Fruit fly (Drosophila melanogaster) whole organism, embryonic: ENCODE data around the gene CheB38b.

Experiments
- ATbp ChIP-seq: fragments of 200-800 bp; sonication (Bioruptor generic); optimal IDR thresholded peaks from 2 replicates; lab custom pipeline; 2017; ENCODE audit warnings: missing biosample characterization, mild to moderate bottlenecking, missing genetic modification characterization, missing genetic modification reagents
- Atf-2 ChIP-seq: fragments of 200-800 bp; sonication (Bioruptor generic); optimal IDR thresholded peaks from 2 replicates; lab custom pipeline; 2016; ENCODE audit warnings: missing biosample characterization, missing genetic modification characterization
- CG11085 ChIP-seq: fragments of 200-800 bp; sonication (Bioruptor generic); IDR thresholded peaks from 2 replicates; pipeline ENCODE4 v1.3.6; 2022; ENCODE audit warnings: missing biosample characterization, missing genetic modification characterization
- CG11723 ChIP-seq: fragments of 200-800 bp; sonication (Bioruptor generic); optimal IDR thresholded peaks from 2 replicates; lab custom pipeline; 2017; ENCODE audit warnings: missing biosample characterization, mild to moderate bottlenecking, missing genetic modification characterization
- CG13287 ChIP-seq: fragments of 200-800 bp; sonication (Bioruptor generic); IDR thresholded peaks from 2 replicates; pipeline ENCODE4 v1.3.6; 2022; ENCODE audit warnings: missing biosample characterization, missing genetic modification characterization; ENCODE audit not compliant: partially characterized antibody
- CG15479 ChIP-seq: fragments of 200-800 bp; sonication (Bioruptor generic); optimal IDR thresholded peaks from 3 replicates; lab custom pipeline; 2019; ENCODE audit warnings: missing biosample characterization, mild to moderate bottlenecking, missing genetic modification characterization, moderate library complexity
- CG1602 ChIP-seq: fragments of 200-800 bp; sonication (Bioruptor generic); optimal IDR thresholded peaks from 3 replicates; lab custom pipeline; 2016; ENCODE audit warnings: missing biosample characterization, missing genetic modification characterization
- CG1647 ChIP-seq: fragments of 200-800 bp; sonication (Bioruptor generic); optimal IDR thresholded peaks from 3 replicates; lab custom pipeline; 2016; ENCODE audit warnings: missing biosample characterization, missing genetic modification characterization
- CG17612 ChIP-seq: fragments of 200-800 bp; sonication (Bioruptor generic); IDR thresholded peaks from 2 replicates; pipeline ENCODE4 v1.3.6; 2022; ENCODE audit warnings: missing biosample characterization, missing genetic modification characterization
- CG17912 ChIP-seq: fragments of 200-800 bp; sonication (Bioruptor generic); optimal IDR thresholded peaks from 2 replicates; lab custom pipeline; 2018; ENCODE audit warnings: missing biosample characterization, mild to moderate bottlenecking, missing genetic modification characterization
- CG18262 ChIP-seq: fragments of 200-800 bp; optimal IDR thresholded peaks from 3 replicates; lab custom pipeline; 2019; ENCODE audit warnings: missing biosample characterization, mild to moderate bottlenecking, missing genetic modification characterization, moderate library complexity
- CG2116 ChIP-seq: fragments of 200-800 bp; sonication (Bioruptor generic); optimal IDR thresholded peaks from 3 replicates; lab custom pipeline; 2018; ENCODE audit warnings: missing biosample characterization, mild to moderate bottlenecking, missing genetic modification characterization
- CG32772 ChIP-seq: fragments of 200-800 bp; sonication (Bioruptor generic); IDR thresholded peaks from 2 replicates; pipeline ENCODE4 v1.3.6; 2022; ENCODE audit warnings: missing biosample characterization, missing genetic modification characterization
- CG43689 ChIP-seq: fragments of 200-800 bp; sonication (Bioruptor generic); IDR thresholded peaks from 2 replicates; pipeline ENCODE4 v1.3.6; 2022; ENCODE audit warnings: missing biosample characterization, missing genetic modification characterization
- CG5245 ChIP-seq: fragments of 200-800 bp; sonication (Bioruptor generic); optimal IDR thresholded peaks from 3 replicates; lab custom pipeline; 2016; ENCODE audit warnings: missing biosample characterization, missing genetic modification characterization
- CG7372 ChIP-seq: fragments of 200-800 bp; sonication (Bioruptor generic); IDR thresholded peaks from 2 replicates; pipeline ENCODE4 v1.3.6; 2022; ENCODE audit warnings: missing biosample characterization, missing genetic modification characterization
- CG7556 ChIP-seq: fragments of 200-800 bp; sonication (Bioruptor generic); optimal IDR thresholded peaks from 2 replicates; lab custom pipeline; 2017; ENCODE audit warnings: missing biosample characterization, mild to moderate bottlenecking, missing genetic modification characterization
- CG7839 ChIP-seq: fragments of 200-800 bp; sonication (Bioruptor generic); optimal IDR thresholded peaks from 3 replicates; lab custom pipeline; 2018; ENCODE audit warnings: missing biosample characterization, mild to moderate bottlenecking, missing genetic modification characterization, moderate library complexity
- CG7928 ChIP-seq: fragments of 200-800 bp; sonication (Bioruptor generic); optimal IDR thresholded peaks from 2 replicates; lab custom pipeline; 2017; ENCODE audit warnings: missing biosample characterization, mild to moderate bottlenecking, missing genetic modification characterization
- CG8290 ChIP-seq, 3 experiments: fragments of 200-800 bp; sonication (Bioruptor generic); optimal IDR thresholded peaks; 2 replicates each; lab custom pipeline; 2016 to 2019; ENCODE audit warnings: missing biosample characterization in 3 of 3, missing genetic modification characterization in 3 of 3, mild to moderate bottlenecking in 2 of 3, moderate library complexity in 1 of 3
- CG9609 ChIP-seq: fragments of 200-800 bp; sonication (Bioruptor generic); optimal IDR thresholded peaks from 3 replicates; lab custom pipeline; 2016; ENCODE audit warnings: missing biosample characterization, missing genetic modification characterization
- CTCF ChIP-seq: fragments of 200-800 bp; sonication (Bioruptor generic); optimal IDR thresholded peaks from 2 replicates; lab custom pipeline; 2017; ENCODE audit warnings: missing biosample characterization, mild to moderate bottlenecking, missing genetic modification characterization, moderate library complexity
- Dbx ChIP-seq: fragments of 200-800 bp; sonication (Bioruptor generic); IDR thresholded peaks from 3 replicates; pipeline ENCODE4 v1.3.6; 2022; ENCODE audit warnings: missing biosample characterization, missing genetic modification characterization
- Dip2 ChIP-seq: fragments of 200-800 bp; sonication (Bioruptor generic); IDR thresholded peaks from 2 replicates; pipeline ENCODE4 v1.3.6; 2022; ENCODE audit warnings: missing biosample characterization, missing genetic modification characterization
- E2f1 ChIP-seq: fragments of 200-800 bp; sonication (Bioruptor generic); IDR thresholded peaks from 2 replicates; pipeline ENCODE4 v1.3.6; 2022; ENCODE audit warnings: missing biosample characterization, missing genetic modification characterization
- Fer1 ChIP-seq: fragments of 200-800 bp; sonication (Bioruptor generic); optimal IDR thresholded peaks from 2 replicates; lab custom pipeline; 2017; ENCODE audit warnings: missing biosample characterization, mild to moderate bottlenecking, missing genetic modification characterization
- GATAe ChIP-seq: fragments of 200-800 bp; sonication (Bioruptor generic); conservative IDR thresholded peaks from 2 replicates; pipeline ENCODE4 v1.3.6; 2022; ENCODE audit warnings: missing biosample characterization, missing genetic modification characterization
- H15 ChIP-seq: fragments of 200-800 bp; sonication (Bioruptor generic); IDR thresholded peaks from 3 replicates; pipeline ENCODE4 v1.3.6; 2022; ENCODE audit warnings: missing biosample characterization, missing genetic modification characterization
- HmgD ChIP-seq: fragments of 200-800 bp; sonication (Bioruptor generic); optimal IDR thresholded peaks from 3 replicates; lab custom pipeline; 2016; ENCODE audit warnings: missing biosample characterization, missing genetic modification characterization
- HmgZ ChIP-seq: fragments of 200-800 bp; sonication (Bioruptor generic); optimal IDR thresholded peaks from 2 replicates; lab custom pipeline; 2018; ENCODE audit warnings: missing biosample characterization, mild to moderate bottlenecking, missing genetic modification characterization
- Hmr ChIP-seq: fragments of 200-800 bp; sonication (Bioruptor generic); optimal IDR thresholded peaks from 3 replicates; lab custom pipeline; 2017; ENCODE audit warnings: mild to moderate bottlenecking, missing biosample characterization, missing genetic modification reagents, missing genetic modification characterization
- NfI ChIP-seq: fragments of 200-800 bp; sonication (Bioruptor generic); optimal IDR thresholded peaks from 3 replicates; lab custom pipeline; 2018; ENCODE audit warnings: missing biosample characterization, mild to moderate bottlenecking, missing genetic modification characterization, moderate library complexity
- Opbp ChIP-seq: fragments of 200-800 bp; sonication (Bioruptor generic); IDR thresholded peaks from 3 replicates; pipeline ENCODE4 v1.3.6; 2022; ENCODE audit warnings: missing biosample characterization, missing genetic modification characterization; ENCODE audit not compliant: partially characterized antibody
- Rfx ChIP-seq: fragments of 200-800 bp; sonication (Bioruptor generic); IDR thresholded peaks from 2 replicates; pipeline ENCODE4 v1.3.6; 2022; ENCODE audit warnings: missing biosample characterization, missing genetic modification characterization
- Scr ChIP-seq: fragments of 200-800 bp; sonication (Bioruptor generic); IDR thresholded peaks from 2 replicates; pipeline ENCODE4 v1.3.6; 2022; ENCODE audit warnings: missing biosample characterization, missing genetic modification characterization; ENCODE audit not compliant: partially characterized antibody
- Side ChIP-seq: fragments of 200-800 bp; sonication (Bioruptor generic); optimal IDR thresholded peaks from 2 replicates; lab custom pipeline; 2016; ENCODE audit warnings: missing biosample characterization, missing genetic modification characterization
- Sry-β ChIP-seq: fragments of 200-800 bp; sonication (Bioruptor generic); optimal IDR thresholded peaks from 2 replicates; lab custom pipeline; 2018; ENCODE audit warnings: missing biosample characterization, mild to moderate bottlenecking, missing genetic modification characterization, moderate library complexity
- caup ChIP-seq: fragments of 200-800 bp; sonication (Bioruptor generic); optimal IDR thresholded peaks from 3 replicates; lab custom pipeline; 2017; ENCODE audit warnings: missing biosample characterization, mild to moderate bottlenecking, missing genetic modification characterization, moderate library complexity; ENCODE audit not compliant: severe bottlenecking
- chinmo ChIP-seq: fragments of 200-800 bp; sonication (Bioruptor generic); IDR thresholded peaks from 4 replicates; pipeline ENCODE4 v1.3.6; 2022; ENCODE audit warnings: missing biosample characterization, missing genetic modification characterization; ENCODE audit not compliant: partially characterized antibody
- dm ChIP-seq: fragments of 200-800 bp; sonication (Bioruptor generic); optimal IDR thresholded peaks from 3 replicates; lab custom pipeline; 2016; ENCODE audit warnings: missing biosample characterization, missing genetic modification characterization
- gfzf ChIP-seq: fragments of 200-800 bp; sonication (Bioruptor generic); optimal IDR thresholded peaks from 2 replicates; lab custom pipeline; 2016; ENCODE audit warnings: missing biosample characterization, mild to moderate bottlenecking, missing genetic modification characterization, moderate library complexity
- gro ChIP-seq: fragments of 200-800 bp; sonication (Bioruptor generic); optimal IDR thresholded peaks from 2 replicates; lab custom pipeline; 2016; ENCODE audit warnings: missing biosample characterization, missing genetic modification characterization
- ham ChIP-seq: fragments of 200-800 bp; sonication (Bioruptor generic); IDR thresholded peaks from 2 replicates; pipeline ENCODE4 v1.3.6; 2022; ENCODE audit warnings: missing biosample characterization, missing genetic modification characterization
- hth ChIP-seq: fragments of >200 bp; optimal IDR thresholded peaks from 2 replicates; lab custom pipeline; 2017; ENCODE audit warnings: inconsistent platforms
- kay ChIP-seq: fragments of 200-800 bp; sonication (Bioruptor generic); optimal IDR thresholded peaks from 2 replicates; lab custom pipeline; 2016; ENCODE audit warnings: missing biosample characterization, missing genetic modification characterization
- lov ChIP-seq, 2 experiments: fragments of 200-800 bp in 1 of 2; fragments of >200 bp in 1 of 2; sonication (Bioruptor generic) in 1 of 2; IDR thresholded peaks in 1 of 2; optimal IDR thresholded peaks in 1 of 2; 2 replicates in 1 of 2; 3 replicates in 1 of 2; pipeline versions ENCODE4 v1.3.6 to Lab custom; 2017 to 2022; ENCODE audit warnings: missing biosample characterization in 1 of 2, missing genetic modification characterization in 1 of 2
- salm ChIP-seq: fragments of 200-800 bp; sonication (Bioruptor generic); optimal IDR thresholded peaks from 2 replicates; lab custom pipeline; 2018; ENCODE audit warnings: missing biosample characterization, mild to moderate bottlenecking, missing genetic modification characterization
- scrt ChIP-seq: fragments of 200-800 bp; sonication (Bioruptor generic); optimal IDR thresholded peaks from 2 replicates; lab custom pipeline; 2018; ENCODE audit warnings: missing biosample characterization, mild to moderate bottlenecking, missing genetic modification characterization, moderate library complexity
- slp2 ChIP-seq: fragments of 200-800 bp; sonication (Bioruptor generic); optimal IDR thresholded peaks from 2 replicates; lab custom pipeline; 2016; ENCODE audit warnings: missing biosample characterization, missing genetic modification characterization
- so ChIP-seq: fragments of 200-800 bp; sonication (Bioruptor generic); IDR thresholded peaks from 3 replicates; pipeline ENCODE4 v1.3.6; 2022; ENCODE audit warnings: missing biosample characterization, missing genetic modification characterization
- tio ChIP-seq: fragments of 200-800 bp; sonication (Bioruptor generic); optimal IDR thresholded peaks from 2 replicates; lab custom pipeline; 2017; ENCODE audit warnings: missing biosample characterization, missing genetic modification characterization, inconsistent platforms

The CheB38b gene

dm6 chr2L:20793881-20794280, 23.2 kb downstream of the CheB38b start (continued):
- TF ChIP-seq Opbp (no peak), kay (GFP tag; lab: Kevin White, UChicago) (peak; percentile 47), Dbx (GFP tag; lab: Robert Waterston, UW) (no peak), dm (GFP tag; lab: Kevin White, UChicago) (no peak), scrt (GFP tag; lab: Kevin White, UChicago) (peak; percentile 20), so (no peak), H15 (GFP tag; lab: Robert Waterston, UW) (no peak), gfzf (GFP tag; lab: Kevin White, UChicago) (peak; percentile 17), Dip2 (no peak), CG7839 (no peak), caup (GFP tag; lab: Kevin White, UChicago) (no peak), ATbp (GFP tag; lab: Kevin White, UChicago) (no peak), CG7928 (no peak), chinmo (peak; percentile 86; the same call in 3 of the 4 replicates), GATAe (no peak), CG17912 (GFP tag; lab: Kevin White, UChicago) (no peak), Rfx (GFP tag; lab: Robert Waterston, UW) (no peak; the same call in 1 of the 2 replicates), CG13287 (GFP tag; lab: Robert Waterston, UW) (peak; percentile 42), slp2 (GFP tag; lab: Kevin White, UChicago) (no peak), CG32772 (no peak), NfI (no peak), CG11085 (no peak), E2f1 (GFP tag; lab: Robert Waterston, UW) (no peak), hth (lab: Kevin White, UChicago) (no peak), Sry-β (GFP tag; lab: Kevin White, UChicago) (no peak), CTCF (GFP tag; lab: Kevin White, UChicago) (no peak), lov (optimal IDR thresholded peaks at IDR 0.05; lab: Kevin White, UChicago) (no peak), lov (GFP tag; IDR thresholded peaks at IDR 0.05; lab: Robert Waterston, UW) (no peak), Hmr (GFP tag; lab: Kevin White, UChicago) (peak; percentile 5), CG5245 (GFP tag; lab: Kevin White, UChicago) (no peak), salm (tag; lab: Kevin White, UChicago) (no peak), CG9609 (GFP tag; lab: Kevin White, UChicago) (no peak), CG2116 (no peak), Scr (GFP tag; lab: Robert Waterston, UW) (0 out of 2 replicates have a peak, but pooled peaks have one; percentile 42), CG1602 (GFP tag; lab: Kevin White, UChicago) (no peak), CG18262 (tag; lab: Kevin White, UChicago) (no peak), tio (GFP tag; lab: Kevin White, UChicago) (no peak), HmgZ (tag; lab: Kevin White, UChicago) (no peak), CG8290 (GFP tag; optimal IDR thresholded peaks at IDR 0.05; lab: Kevin White, UChicago) (no peak), CG8290 (tag; optimal IDR thresholded peaks at IDR 0.05; lab: Kevin White, UChicago) (peak in 1 of 2 experiments; percentile 60), CG1647 (GFP tag; lab: Kevin White, UChicago) (no peak), CG7372 (GFP tag; lab: Robert Waterston, UW) (no peak), CG15479 (no peak), CG43689 (GFP tag; lab: Robert Waterston, UW) (no peak), ham (GFP tag; lab: Robert Waterston, UW) (no peak), Fer1 (GFP tag; lab: Kevin White, UChicago) (peak; percentile 50), Side (GFP tag; lab: Kevin White, UChicago) (no peak), CG7556 (GFP tag; lab: Kevin White, UChicago) (no peak), Atf-2 (no peak), CG11723 (no peak), gro (GFP tag; lab: Kevin White, UChicago) (no peak), HmgD (GFP tag; lab: Kevin White, UChicago) (no peak), CG17612 (GFP tag; lab: Robert Waterston, UW) (no peak)
